Worm (Caenorhabditis elegans) whole organism, late embryonic: Measurements from ENCODE around the gene Y102A11A.1.

Experiments used
- C38D4.7 ChIP-seq: fragments of 200-800 bp; sonication (Bioruptor generic); optimal IDR thresholded peaks from 2 replicates; lab custom pipeline; 2018; ENCODE audit warnings: mild to moderate bottlenecking, missing genetic modification characterization, moderate library complexity, missing compliant biosample characterization
- K02D7.2 ChIP-seq: sonication (generic microtip); optimal IDR thresholded peaks from 2 replicates; lab custom pipeline; 2017; ENCODE audit warnings: mild to moderate bottlenecking, missing genetic modification characterization, missing compliant biosample characterization
- T23F11.4 ChIP-seq: fragments of 200-800 bp; sonication (Bioruptor generic); optimal IDR thresholded peaks from 2 replicates; lab custom pipeline; 2018; ENCODE audit warnings: mild to moderate bottlenecking, missing genetic modification characterization, missing compliant biosample characterization
- ahr-1 ChIP-seq: sonication (generic microtip); optimal IDR thresholded peaks from 2 replicates; lab custom pipeline; 2016; ENCODE audit warnings: missing genetic modification characterization, missing compliant biosample characterization
- ama-1 ChIP-seq: fragments of 150-350 bp; optimal IDR thresholded peaks from 2 replicates; lab custom pipeline; 2014
- ceh-14 ChIP-seq: sonication (generic microtip); optimal IDR thresholded peaks from 2 replicates; lab custom pipeline; 2016; ENCODE audit warnings: missing genotype, missing genetic modification characterization, missing compliant biosample characterization
- ceh-19 ChIP-seq: fragments of 200-800 bp; sonication (Bioruptor generic); optimal IDR thresholded peaks from 2 replicates; lab custom pipeline; 2018; ENCODE audit warnings: mild to moderate bottlenecking, missing genetic modification characterization, missing compliant biosample characterization
- ceh-22 ChIP-seq: sonication (generic microtip); optimal IDR thresholded peaks from 2 replicates; lab custom pipeline; 2017; ENCODE audit warnings: missing biosample characterization, missing genetic modification characterization
- ceh-24 ChIP-seq: sonication (generic microtip); optimal IDR thresholded peaks from 2 replicates; lab custom pipeline; 2016; ENCODE audit warnings: mild to moderate bottlenecking, missing genetic modification characterization, missing compliant biosample characterization
- ceh-31 ChIP-seq: sonication (generic microtip); optimal IDR thresholded peaks from 2 replicates; lab custom pipeline; 2016; ENCODE audit warnings: missing genetic modification characterization, missing compliant biosample characterization
- ceh-45 ChIP-seq: fragments of 200-800 bp; sonication (Bioruptor generic); IDR thresholded peaks from 2 replicates; pipeline ENCODE4 v1.3.6; 2022; ENCODE audit warnings: missing genetic modification reagents, missing genetic modification characterization, missing compliant biosample characterization
- ceh-9 ChIP-seq: sonication (generic microtip); optimal IDR thresholded peaks from 2 replicates; lab custom pipeline; 2016; ENCODE audit warnings: mild to moderate bottlenecking, missing genetic modification characterization, inconsistent platforms, missing compliant biosample characterization
- che-1 ChIP-seq: sonication (generic microtip); optimal IDR thresholded peaks from 2 replicates; lab custom pipeline; 2016; ENCODE audit warnings: mild to moderate bottlenecking, missing genetic modification characterization, missing compliant biosample characterization
- dmd-4 ChIP-seq: sonication (generic microtip); optimal IDR thresholded peaks from 2 replicates; lab custom pipeline; 2016; ENCODE audit warnings: borderline replicate concordance, missing genetic modification characterization, missing compliant biosample characterization
- elt-2 ChIP-seq: sonication (generic microtip); optimal IDR thresholded peaks from 2 replicates; lab custom pipeline; 2016; ENCODE audit warnings: missing genetic modification reagents, missing genetic modification characterization, missing compliant biosample characterization
- elt-4 ChIP-seq: sonication (generic microtip); optimal IDR thresholded peaks from 2 replicates; lab custom pipeline; 2016; ENCODE audit warnings: missing genetic modification characterization, missing compliant biosample characterization
- fax-1 ChIP-seq: sonication (generic microtip); optimal IDR thresholded peaks from 2 replicates; lab custom pipeline; 2016; ENCODE audit warnings: missing genotype, missing genetic modification characterization, missing compliant biosample characterization
- fkh-10 ChIP-seq: fragments of 150-350 bp; optimal IDR thresholded peaks from 2 replicates; lab custom pipeline; 2014; ENCODE audit warnings: missing biosample characterization, missing genetic modification reagents, missing genetic modification characterization
- hlh-13 ChIP-seq: fragments of 200-800 bp; sonication (Bioruptor generic); optimal IDR thresholded peaks from 2 replicates; lab custom pipeline; 2018; ENCODE audit warnings: mild to moderate bottlenecking, missing genetic modification characterization, missing compliant biosample characterization
- hlh-6 ChIP-seq: sonication (generic microtip); optimal IDR thresholded peaks from 2 replicates; lab custom pipeline; 2016; ENCODE audit warnings: missing genotype, missing genetic modification characterization, missing compliant biosample characterization
- lin-11 ChIP-seq: fragments of 200-800 bp; sonication (Bioruptor generic); optimal IDR thresholded peaks from 2 replicates; lab custom pipeline; 2018; ENCODE audit warnings: mild to moderate bottlenecking, missing genetic modification characterization, missing compliant biosample characterization
- pag-3 ChIP-seq: sonication (generic microtip); optimal IDR thresholded peaks from 2 replicates; lab custom pipeline; 2016; ENCODE audit warnings: missing compliant biosample characterization, missing genetic modification characterization, borderline replicate concordance
- pat-9 ChIP-seq: fragments of 200-800 bp; sonication (Bioruptor generic); optimal IDR thresholded peaks from 2 replicates; lab custom pipeline; 2018; ENCODE audit warnings: mild to moderate bottlenecking, missing genetic modification characterization, moderate library complexity, missing compliant biosample characterization
- pqm-1 ChIP-seq: sonication (generic microtip); optimal IDR thresholded peaks from 2 replicates; lab custom pipeline; 2016; ENCODE audit warnings: missing genetic modification characterization, missing compliant biosample characterization
- pros-1 ChIP-seq: fragments of 150-350 bp; optimal IDR thresholded peaks from 2 replicates; lab custom pipeline; 2014; ENCODE audit warnings: missing biosample characterization, missing genetic modification reagents, missing genetic modification characterization
- ref-2 ChIP-seq: sonication (generic microtip); optimal IDR thresholded peaks from 2 replicates; lab custom pipeline; 2016; ENCODE audit warnings: missing genetic modification characterization, missing compliant biosample characterization
- sox-2 ChIP-seq: fragments of 200-800 bp; sonication (Bioruptor generic); IDR thresholded peaks from 2 replicates; pipeline ENCODE4 v1.3.6; 2022; ENCODE audit warnings: missing genetic modification reagents, missing genetic modification characterization, missing compliant biosample characterization
- sox-4 ChIP-seq: sonication (generic microtip); optimal IDR thresholded peaks from 2 replicates; lab custom pipeline; 2017; ENCODE audit warnings: mild to moderate bottlenecking, missing genetic modification characterization, inconsistent platforms, missing compliant biosample characterization
- unc-3 ChIP-seq, 2 experiments: fragments of 200-800 bp in 1 of 2; sonication (Bioruptor generic) in 1 of 2; sonication (generic microtip) in 1 of 2; conservative IDR thresholded peaks in 1 of 2; optimal IDR thresholded peaks in 1 of 2; 2 replicates each; pipeline versions ENCODE4 v1.3.6 to Lab custom; 2016 to 2022; ENCODE audit warnings: missing compliant biosample characterization in 2 of 2, missing genetic modification characterization in 2 of 2, missing genetic modification reagents in 1 of 2
- unc-42 ChIP-seq: sonication (generic microtip); optimal IDR thresholded peaks from 2 replicates; lab custom pipeline; 2016; ENCODE audit warnings: missing genotype, missing genetic modification characterization, missing compliant biosample characterization
- unc-55 ChIP-seq: sonication (generic microtip); optimal IDR thresholded peaks from 2 replicates; lab custom pipeline; 2017; ENCODE audit warnings: missing biosample characterization, missing genetic modification reagents, missing genetic modification characterization
- unc-86 ChIP-seq: sonication (generic microtip); optimal IDR thresholded peaks from 2 replicates; lab custom pipeline; 2016; ENCODE audit warnings: missing genetic modification characterization, missing compliant biosample characterization

Gene Y102A11A.1

ce11 chrX:2051602-2052001 is at the start of gene Y102A11A.1:
TSS of gene Y102A11A.1 (plus strand) at chrX:2051824.
- TF ChIP-seq che-1 (no peak), elt-2 (tag; lab: Kevin White, UChicago) (peak; percentile 14)

ce11 chrX:2012491-2013201 is 39.0 kb upstream of the Y102A11A.1 start, which contains the start of gene Y102A11A.9:
TSS of gene Y102A11A.9 (plus strand) at chrX:2013151.
- TF ChIP-seq ceh-24 (tag; lab: Kevin White, UChicago) = no peak
- TF ChIP-seq unc-86 (tag; lab: Kevin White, UChicago) = no peak
- TF ChIP-seq ceh-14 (tag; lab: Kevin White, UChicago) = peak; percentile 17

ce11 chrX:2013912-2014311 is 37.7 kb upstream of the Y102A11A.1 start:
- TF ChIP-seq ama-1 (lab: Kevin White, UChicago) (no peak), unc-55 (GFP tag; lab: Kevin White, UChicago) (no peak), ceh-9 (tag; lab: Kevin White, UChicago) (no peak), pros-1 (tag; lab: Kevin White, UChicago) (no peak), ceh-31 (tag; lab: Kevin White, UChicago) (no peak), unc-86 (tag; lab: Kevin White, UChicago) (no peak), fax-1 (tag; lab: Kevin White, UChicago) (no peak), C38D4.7 (GFP tag; lab: Kevin White, UChicago) (no peak), ceh-22 (tag; lab: Kevin White, UChicago) (no peak), ref-2 (tag; lab: Kevin White, UChicago) (no peak), K02D7.2 (tag; lab: Kevin White, UChicago) (no peak), pqm-1 (tag; lab: Kevin White, UChicago) (no peak)

ce11 chrX:2014521-2014920 is 37.1 kb upstream of the Y102A11A.1 start:
- no peak for TF ChIP-seq pat-9
- no peak for TF ChIP-seq ceh-45 (GFP tag; lab: Robert Waterston, UW)
- no peak for TF ChIP-seq ceh-19 (GFP tag; lab: Kevin White, UChicago)

- no peak for TF ChIP-seq unc-86 (tag; lab: Kevin White, UChicago)
- TF ChIP-seq T23F11.4 (GFP tag; lab: Kevin White, UChicago) = no peak
- TF ChIP-seq hlh-13 (GFP tag; lab: Kevin White, UChicago) = no peak
- TF ChIP-seq elt-4 (tag; lab: Kevin White, UChicago) = no peak
- TF ChIP-seq hlh-6 = no peak
- no peak for TF ChIP-seq dmd-4 (tag; lab: Kevin White, UChicago)
- TF ChIP-seq unc-55 (GFP tag; lab: Kevin White, UChicago) = no peak
- TF ChIP-seq fkh-10 (GFP tag; lab: Kevin White, UChicago) = no peak
- TF ChIP-seq sox-2 (GFP tag; lab: Robert Waterston, UW) = no peak
- TF ChIP-seq ceh-19 (GFP tag; lab: Kevin White, UChicago) = no peak
- no peak for TF ChIP-seq unc-42 (tag; lab: Kevin White, UChicago)
- TF ChIP-seq ahr-1 (tag; lab: Kevin White, UChicago) = no peak
- TF ChIP-seq unc-3 (GFP tag; conservative IDR thresholded peaks at IDR 0.05; lab: Robert Waterston, UW) = no peak
- TF ChIP-seq unc-3 (tag; optimal IDR thresholded peaks at IDR 0.05; lab: Kevin White, UChicago) = no peak
- TF ChIP-seq che-1 = no peak
- no peak for TF ChIP-seq ceh-22 (tag; lab: Kevin White, UChicago)
Observed at ce11 chrX:2018211-2018610, 33.4 kb upstream of the Y102A11A.1 start.

- TF ChIP-seq pag-3 (tag; lab: Kevin White, UChicago) (no peak), ceh-22 (tag; lab: Kevin White, UChicago) (no peak), C38D4.7 (GFP tag; lab: Kevin White, UChicago) (no peak), sox-4 (tag; lab: Kevin White, UChicago) (no peak), unc-3 (GFP tag; conservative IDR thresholded peaks at IDR 0.05; lab: Robert Waterston, UW) (no peak), unc-3 (tag; optimal IDR thresholded peaks at IDR 0.05; lab: Kevin White, UChicago) (no peak), fkh-10 (GFP tag; lab: Kevin White, UChicago) (no peak), lin-11 (no peak), pat-9 (no peak)
Observed at ce11 chrX:2018848-2019247, 32.8 kb upstream of the Y102A11A.1 start, which contains the start of gene Y102A11A.3. TSS of gene Y102A11A.3 (plus strand) at chrX:2019148.
